Fruit fly (Drosophila melanogaster): ENCODE results near the gene CG17919.
A peak's percentile ranks its signal among the peaks of the same experiment; 100 is the strongest.

The CG17919 gene

DNA sequence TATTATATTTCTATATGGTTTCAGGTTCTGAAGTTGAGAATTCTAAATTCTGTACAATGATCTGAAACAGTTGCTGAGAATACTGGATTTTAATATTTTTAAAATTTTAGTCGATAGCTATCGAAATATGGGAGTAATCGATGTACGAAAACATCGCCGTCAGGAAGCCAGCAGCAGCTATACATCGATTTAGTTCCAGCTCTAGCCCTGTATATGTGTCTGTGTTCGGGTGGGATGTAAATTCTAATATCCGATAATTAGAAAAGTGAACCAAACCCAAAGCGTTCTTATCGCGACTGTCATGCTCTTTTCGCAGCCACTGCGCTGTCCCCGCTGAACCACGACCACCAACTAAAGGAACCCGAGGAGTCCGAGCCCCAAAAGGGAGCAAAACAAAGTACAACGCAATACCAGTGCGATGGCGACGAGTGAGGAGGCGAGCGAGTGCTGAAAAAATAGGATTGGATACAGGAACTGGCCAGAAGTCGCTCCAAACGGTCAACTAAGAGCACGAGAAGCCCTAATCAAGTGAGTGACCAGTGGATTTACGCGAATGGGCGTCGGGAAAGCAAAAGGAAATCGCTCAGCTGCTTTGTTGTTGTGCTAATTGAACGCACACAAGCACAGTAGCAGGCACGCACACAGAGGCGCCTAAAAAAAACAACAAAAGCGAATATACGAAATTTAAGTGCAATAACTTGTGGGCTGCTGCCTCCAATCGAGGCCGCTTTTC is 39.1 kb downstream of the CG17919 start, which contains the start of gene gzl (continued):
- TF ChIP-seq eyg (GFP tag; optimal IDR thresholded peaks at IDR 0.05): no peak
- TF ChIP-seq lbe (GFP tag; optimal IDR thresholded peaks at IDR 0.05): peak; percentile 46
- TF ChIP-seq lov (optimal IDR thresholded peaks at IDR 0.05): no peak
- no peak for TF ChIP-seq lov (GFP tag; IDR thresholded peaks at IDR 0.05)
- no peak for TF ChIP-seq Side (GFP tag; optimal IDR thresholded peaks at IDR 0.05)
- TF ChIP-seq sisA (GFP tag; IDR thresholded peaks at IDR 0.05): no peak
- TF ChIP-seq Ets97D (GFP tag; optimal IDR thresholded peaks at IDR 0.05): peak; percentile 43
- TF ChIP-seq CG13287 (GFP tag; IDR thresholded peaks at IDR 0.05; ENCODE audit: partially characterized antibody): peak; percentile 97
- peak; percentile 42 for TF ChIP-seq CG14710 (tag; optimal IDR thresholded peaks at IDR 0.05)
- peak; percentile 64 for TF ChIP-seq Dp (GFP tag; optimal IDR thresholded peaks at IDR 0.05)
- TF ChIP-seq CG17385 (GFP tag; optimal IDR thresholded peaks at IDR 0.05): no peak
- no peak for TF ChIP-seq Usf (GFP tag; optimal IDR thresholded peaks at IDR 0.05)
- TF ChIP-seq pzg (GFP tag; optimal IDR thresholded peaks at IDR 0.05): peak; percentile 77
- TF ChIP-seq CG14860 (GFP tag; IDR thresholded peaks at IDR 0.05; ENCODE audit: partially characterized antibody): peak; percentile 96
- peak; percentile 21 for TF ChIP-seq CG17829 (tag; optimal IDR thresholded peaks at IDR 0.05)
- TF ChIP-seq hb (GFP tag; IDR thresholded peaks at IDR 0.05; ENCODE audit: partially characterized antibody): peak; percentile 94
- TF ChIP-seq so (GFP tag; IDR thresholded peaks at IDR 0.05): no peak
- no peak for TF ChIP-seq salm (tag; optimal IDR thresholded peaks at IDR 0.05)
- TF ChIP-seq Deaf1 (tag; optimal IDR thresholded peaks at IDR 0.05): peak; percentile 38
- TF ChIP-seq CG12659 (GFP tag; optimal IDR thresholded peaks at IDR 0.05): peak; percentile 29
- TF ChIP-seq E2f1 (GFP tag; IDR thresholded peaks at IDR 0.05): no peak
- TF ChIP-seq chinmo (GFP tag; IDR thresholded peaks at IDR 0.05; ENCODE audit: partially characterized antibody): peak; percentile 97
- peak; percentile 15 for TF ChIP-seq CG2712 (tag; optimal IDR thresholded peaks at IDR 0.05)
- TF ChIP-seq Hr3 (GFP tag; optimal IDR thresholded peaks at IDR 0.05): no peak
- TF ChIP-seq Xrp1 (GFP tag; IDR thresholded peaks at IDR 0.05): peak; percentile 19; the same call in 1 of the 2 replicates
- TF ChIP-seq CG9932 (GFP tag; IDR thresholded peaks at IDR 0.05): no peak; the same call in 1 of the 2 replicates
- TF ChIP-seq nerfin-2 (GFP tag; IDR thresholded peaks at IDR 0.05; ENCODE audit: partially characterized antibody): peak; percentile 94
- peak; percentile 96 for TF ChIP-seq CG7963 (GFP tag; IDR thresholded peaks at IDR 0.05; ENCODE audit: partially characterized antibody)
- peak; percentile 30 for TF ChIP-seq CG9797 (GFP tag; optimal IDR thresholded peaks at IDR 0.05)
- TF ChIP-seq HLH4C (GFP tag; IDR thresholded peaks at IDR 0.05; ENCODE audit: partially characterized antibody): peak; percentile 96
- peak; percentile 34 for TF ChIP-seq CG2120 (GFP tag; optimal IDR thresholded peaks at IDR 0.05)
- peak; percentile 39 for TF ChIP-seq CG30020 (tag; optimal IDR thresholded peaks at IDR 0.05)
- no peak for TF ChIP-seq ab (GFP tag; optimal IDR thresholded peaks at IDR 0.05)
- no peak for TF ChIP-seq slp2 (GFP tag; optimal IDR thresholded peaks at IDR 0.05)
- no peak for TF ChIP-seq Ssrp (tag; optimal IDR thresholded peaks at IDR 0.05)
- no peak for TF ChIP-seq dpn (GFP tag; optimal IDR thresholded peaks at IDR 0.05)
- peak; percentile 87 for TF ChIP-seq CG8478 (optimal IDR thresholded peaks at IDR 0.05)
- peak; percentile 36 for TF ChIP-seq CG15479 (GFP tag; optimal IDR thresholded peaks at IDR 0.05)
- TF ChIP-seq HmgD (GFP tag; optimal IDR thresholded peaks at IDR 0.05): no peak
- no peak for TF ChIP-seq CG12219 (GFP tag; optimal IDR thresholded peaks at IDR 0.05)
- no peak for TF ChIP-seq CG10979 (tag; optimal IDR thresholded peaks at IDR 0.05)
- TF ChIP-seq pho (GFP tag; optimal IDR thresholded peaks at IDR 0.05): peak; percentile 9
- no peak for TF ChIP-seq Awh (GFP tag; IDR thresholded peaks at IDR 0.05)
- TF ChIP-seq MBD-R2 (GFP tag; IDR thresholded peaks at IDR 0.05): peak; percentile 64
- TF ChIP-seq odd (GFP tag; optimal IDR thresholded peaks at IDR 0.05): no peak
- peak; percentile 13; the same call in 1 of the 2 replicates for TF ChIP-seq slbo (GFP tag; IDR thresholded peaks at IDR 0.05)
- TF ChIP-seq CG6689 (GFP tag; IDR thresholded peaks at IDR 0.05): no peak
- no peak for TF ChIP-seq Doc2 (GFP tag; IDR thresholded peaks at IDR 0.05)
- no peak for TF ChIP-seq CG1792 (GFP tag; optimal IDR thresholded peaks at IDR 0.05)
- TF ChIP-seq unc-4 (GFP tag; IDR thresholded peaks at IDR 0.05; ENCODE audit: partially characterized antibody): peak; percentile 96

Data from whole organism, embryonic.